Worm (Caenorhabditis elegans) whole organism, late embryonic: ENCODE results near the gene B0222.15.

Source experiments
- C38D4.7 ChIP-seq: fragments of 200-800 bp; sonication (Bioruptor generic); optimal IDR thresholded peaks from 2 replicates; lab custom pipeline; 2018; ENCODE audit warnings: mild to moderate bottlenecking, missing genetic modification characterization, moderate library complexity, missing compliant biosample characterization
- T23F11.4 ChIP-seq: fragments of 200-800 bp; sonication (Bioruptor generic); optimal IDR thresholded peaks from 2 replicates; lab custom pipeline; 2018; ENCODE audit warnings: mild to moderate bottlenecking, missing genetic modification characterization, missing compliant biosample characterization
- Y22D7AL.16 ChIP-seq: sonication (generic microtip); optimal IDR thresholded peaks from 2 replicates; lab custom pipeline; 2016; ENCODE audit warnings: missing genetic modification characterization, missing compliant biosample characterization
- ceh-14 ChIP-seq: sonication (generic microtip); optimal IDR thresholded peaks from 2 replicates; lab custom pipeline; 2016; ENCODE audit warnings: missing genotype, missing genetic modification characterization, missing compliant biosample characterization
- ceh-18 ChIP-seq: sonication (generic microtip); optimal IDR thresholded peaks from 2 replicates; lab custom pipeline; 2016; ENCODE audit warnings: missing genetic modification characterization, missing compliant biosample characterization
- ceh-2 ChIP-seq: sonication (generic microtip); optimal IDR thresholded peaks from 2 replicates; lab custom pipeline; 2016; ENCODE audit warnings: missing genotype, missing genetic modification characterization, missing compliant biosample characterization
- ceh-30 ChIP-seq: fragments of 150-350 bp; optimal IDR thresholded peaks from 2 replicates; lab custom pipeline; 2014; ENCODE audit warnings: missing biosample characterization, missing genetic modification characterization
- ceh-31 ChIP-seq: sonication (generic microtip); optimal IDR thresholded peaks from 2 replicates; lab custom pipeline; 2016; ENCODE audit warnings: missing genetic modification characterization, missing compliant biosample characterization
- ceh-45 ChIP-seq: fragments of 200-800 bp; sonication (Bioruptor generic); IDR thresholded peaks from 2 replicates; pipeline ENCODE4 v1.3.6; 2022; ENCODE audit warnings: missing genetic modification reagents, missing genetic modification characterization, missing compliant biosample characterization
- ceh-48 ChIP-seq: sonication (generic microtip); optimal IDR thresholded peaks from 2 replicates; lab custom pipeline; 2016; ENCODE audit warnings: missing genetic modification characterization, inconsistent platforms, missing compliant biosample characterization
- ceh-9 ChIP-seq: sonication (generic microtip); optimal IDR thresholded peaks from 2 replicates; lab custom pipeline; 2016; ENCODE audit warnings: mild to moderate bottlenecking, missing genetic modification characterization, inconsistent platforms, missing compliant biosample characterization
- dve-1 ChIP-seq: sonication (generic microtip); optimal IDR thresholded peaks from 2 replicates; lab custom pipeline; 2017; ENCODE audit warnings: antibody characterized with exemption, mild to moderate bottlenecking, missing genetic modification characterization, missing compliant biosample characterization
- elt-2 ChIP-seq: sonication (generic microtip); optimal IDR thresholded peaks from 2 replicates; lab custom pipeline; 2016; ENCODE audit warnings: missing genetic modification reagents, missing genetic modification characterization, missing compliant biosample characterization
- elt-4 ChIP-seq: sonication (generic microtip); optimal IDR thresholded peaks from 2 replicates; lab custom pipeline; 2016; ENCODE audit warnings: missing genetic modification characterization, missing compliant biosample characterization
- eyg-1 ChIP-seq: sonication (generic microtip); optimal IDR thresholded peaks from 2 replicates; lab custom pipeline; 2016; ENCODE audit warnings: missing genotype, missing genetic modification characterization, missing compliant biosample characterization
- gmeb-2 ChIP-seq: sonication (generic microtip); optimal IDR thresholded peaks from 2 replicates; lab custom pipeline; 2016; ENCODE audit warnings: missing genetic modification characterization, inconsistent platforms, missing compliant biosample characterization
- hlh-13 ChIP-seq: fragments of 200-800 bp; sonication (Bioruptor generic); optimal IDR thresholded peaks from 2 replicates; lab custom pipeline; 2018; ENCODE audit warnings: mild to moderate bottlenecking, missing genetic modification characterization, missing compliant biosample characterization
- hlh-6 ChIP-seq: sonication (generic microtip); optimal IDR thresholded peaks from 2 replicates; lab custom pipeline; 2016; ENCODE audit warnings: missing genotype, missing genetic modification characterization, missing compliant biosample characterization
- hlh-8 ChIP-seq: sonication (generic microtip); optimal IDR thresholded peaks from 2 replicates; lab custom pipeline; 2016; ENCODE audit warnings: missing genotype, missing genetic modification characterization, missing compliant biosample characterization
- nhr-232 ChIP-seq: sonication (generic microtip); optimal IDR thresholded peaks from 2 replicates; lab custom pipeline; 2016; ENCODE audit warnings: missing genetic modification characterization, missing compliant biosample characterization
- npax-4 ChIP-seq: sonication (generic microtip); optimal IDR thresholded peaks from 2 replicates; lab custom pipeline; 2016; ENCODE audit warnings: missing genetic modification characterization, missing compliant biosample characterization
- odd-2 ChIP-seq: sonication (generic microtip); optimal IDR thresholded peaks from 2 replicates; lab custom pipeline; 2017; ENCODE audit warnings: antibody characterized with exemption, mild to moderate bottlenecking, missing genetic modification characterization, missing compliant biosample characterization
- pag-3 ChIP-seq: sonication (generic microtip); optimal IDR thresholded peaks from 2 replicates; lab custom pipeline; 2016; ENCODE audit warnings: missing compliant biosample characterization, missing genetic modification characterization, borderline replicate concordance
- pqm-1 ChIP-seq: sonication (generic microtip); optimal IDR thresholded peaks from 2 replicates; lab custom pipeline; 2016; ENCODE audit warnings: missing genetic modification characterization, missing compliant biosample characterization
- pros-1 ChIP-seq: fragments of 150-350 bp; optimal IDR thresholded peaks from 2 replicates; lab custom pipeline; 2014; ENCODE audit warnings: missing biosample characterization, missing genetic modification reagents, missing genetic modification characterization
- ref-2 ChIP-seq: sonication (generic microtip); optimal IDR thresholded peaks from 2 replicates; lab custom pipeline; 2016; ENCODE audit warnings: missing genetic modification characterization, missing compliant biosample characterization
- sdc-2 ChIP-seq: sonication (generic microtip); optimal IDR thresholded peaks from 2 replicates; lab custom pipeline; 2016; ENCODE audit warnings: missing genotype, missing genetic modification characterization, missing compliant biosample characterization
- sox-2 ChIP-seq: fragments of 200-800 bp; sonication (Bioruptor generic); IDR thresholded peaks from 2 replicates; pipeline ENCODE4 v1.3.6; 2022; ENCODE audit warnings: missing genetic modification reagents, missing genetic modification characterization, missing compliant biosample characterization
- sox-4 ChIP-seq: sonication (generic microtip); optimal IDR thresholded peaks from 2 replicates; lab custom pipeline; 2017; ENCODE audit warnings: mild to moderate bottlenecking, missing genetic modification characterization, inconsistent platforms, missing compliant biosample characterization
- tbx-7 ChIP-seq: sonication (generic microtip); optimal IDR thresholded peaks from 2 replicates; lab custom pipeline; 2016; ENCODE audit warnings: missing genotype, missing genetic modification characterization, missing compliant biosample characterization
- unc-3 ChIP-seq, 2 experiments: fragments of 200-800 bp in 1 of 2; sonication (Bioruptor generic) in 1 of 2; sonication (generic microtip) in 1 of 2; conservative IDR thresholded peaks in 1 of 2; optimal IDR thresholded peaks in 1 of 2; 2 replicates each; pipeline versions ENCODE4 v1.3.6 to Lab custom; 2016 to 2022; ENCODE audit warnings: missing compliant biosample characterization in 2 of 2, missing genetic modification characterization in 2 of 2, missing genetic modification reagents in 1 of 2
- unc-42 ChIP-seq: sonication (generic microtip); optimal IDR thresholded peaks from 2 replicates; lab custom pipeline; 2016; ENCODE audit warnings: missing genotype, missing genetic modification characterization, missing compliant biosample characterization
- unc-55 ChIP-seq: sonication (generic microtip); optimal IDR thresholded peaks from 2 replicates; lab custom pipeline; 2017; ENCODE audit warnings: missing biosample characterization, missing genetic modification reagents, missing genetic modification characterization
- unc-86 ChIP-seq: sonication (generic microtip); optimal IDR thresholded peaks from 2 replicates; lab custom pipeline; 2016; ENCODE audit warnings: missing genetic modification characterization, missing compliant biosample characterization
- zip-5 ChIP-seq: sonication (generic microtip); optimal IDR thresholded peaks from 2 replicates; lab custom pipeline; 2016; ENCODE audit warnings: missing genetic modification characterization, missing compliant biosample characterization
- ztf-16 ChIP-seq: sonication (generic microtip); optimal IDR thresholded peaks from 2 replicates; lab custom pipeline; 2017; ENCODE audit warnings: missing genetic modification characterization, missing compliant biosample characterization

Gene B0222.15

DNA sequence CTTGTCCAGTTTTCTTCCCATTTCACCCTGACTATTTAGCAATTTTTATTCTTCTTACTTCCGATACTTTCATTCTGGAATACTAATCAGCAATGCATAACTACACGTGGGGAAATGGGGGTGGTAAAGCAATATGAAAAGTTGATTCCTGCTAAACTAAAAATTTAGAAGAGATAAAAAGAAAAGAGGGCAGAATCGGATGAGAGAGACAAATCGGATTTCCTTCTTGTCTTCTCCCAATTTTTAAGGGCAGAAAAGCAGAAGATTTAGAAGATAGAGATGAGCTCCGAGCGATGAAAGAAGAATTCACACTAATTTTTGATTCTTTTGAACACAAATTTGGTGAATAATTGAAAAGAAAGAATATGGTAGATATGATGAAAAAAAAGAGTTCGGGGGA is 37.5 kb upstream of the B0222.15 start:
- peak; percentile 93 for TF ChIP-seq unc-42 (tag; lab: Kevin White, UChicago)
- TF ChIP-seq unc-3 (GFP tag; conservative IDR thresholded peaks at IDR 0.05; lab: Robert Waterston, UW) = no peak
- TF ChIP-seq unc-3 (tag; optimal IDR thresholded peaks at IDR 0.05; lab: Kevin White, UChicago) = no peak

ce11 chrV:9191406-9191805 is 34.8 kb upstream of the B0222.15 start, which contains the start of gene sphr-1:
Gene sphr-1 (plus strand): TSS chrV:9191610.
- no peak for TF ChIP-seq hlh-8 (tag; lab: Kevin White, UChicago)
- TF ChIP-seq pqm-1 (tag; lab: Kevin White, UChicago) = no peak
- no peak for TF ChIP-seq T23F11.4
- no peak for TF ChIP-seq elt-4
- TF ChIP-seq C38D4.7 (GFP tag; lab: Kevin White, UChicago) = no peak
- no peak for TF ChIP-seq Y22D7AL.16 (tag; lab: Kevin White, UChicago)
- no peak for TF ChIP-seq pros-1 (tag; lab: Kevin White, UChicago)
- no peak for TF ChIP-seq tbx-7 (tag; lab: Kevin White, UChicago)
- TF ChIP-seq eyg-1 (tag; lab: Kevin White, UChicago) = no peak
- no peak for TF ChIP-seq ceh-18 (tag; lab: Kevin White, UChicago)
- no peak for TF ChIP-seq ztf-16
- no peak for TF ChIP-seq ceh-9 (tag; lab: Kevin White, UChicago)
- TF ChIP-seq unc-86 = no peak
- TF ChIP-seq unc-55 (GFP tag; lab: Kevin White, UChicago) = no peak
- TF ChIP-seq, all 69 proteins: peak for 0

- TF ChIP-seq ceh-31 = no peak
- no peak for TF ChIP-seq elt-2 (tag; lab: Kevin White, UChicago)
- TF ChIP-seq ceh-45 (GFP tag; lab: Robert Waterston, UW) = no peak
- no peak for TF ChIP-seq hlh-8 (tag; lab: Kevin White, UChicago)
- TF ChIP-seq C38D4.7 (GFP tag; lab: Kevin White, UChicago) = no peak
- TF ChIP-seq zip-5 (tag; lab: Kevin White, UChicago) = no peak
- TF ChIP-seq hlh-13 (GFP tag; lab: Kevin White, UChicago) = no peak
- no peak for TF ChIP-seq ceh-48 (tag; lab: Kevin White, UChicago)
- TF ChIP-seq ceh-14 = no peak
- TF ChIP-seq, all 69 proteins: peak for 0
These were observed 29.4 kb upstream of the B0222.15 start for ce11 chrV:9186028-9186427.

DNA sequence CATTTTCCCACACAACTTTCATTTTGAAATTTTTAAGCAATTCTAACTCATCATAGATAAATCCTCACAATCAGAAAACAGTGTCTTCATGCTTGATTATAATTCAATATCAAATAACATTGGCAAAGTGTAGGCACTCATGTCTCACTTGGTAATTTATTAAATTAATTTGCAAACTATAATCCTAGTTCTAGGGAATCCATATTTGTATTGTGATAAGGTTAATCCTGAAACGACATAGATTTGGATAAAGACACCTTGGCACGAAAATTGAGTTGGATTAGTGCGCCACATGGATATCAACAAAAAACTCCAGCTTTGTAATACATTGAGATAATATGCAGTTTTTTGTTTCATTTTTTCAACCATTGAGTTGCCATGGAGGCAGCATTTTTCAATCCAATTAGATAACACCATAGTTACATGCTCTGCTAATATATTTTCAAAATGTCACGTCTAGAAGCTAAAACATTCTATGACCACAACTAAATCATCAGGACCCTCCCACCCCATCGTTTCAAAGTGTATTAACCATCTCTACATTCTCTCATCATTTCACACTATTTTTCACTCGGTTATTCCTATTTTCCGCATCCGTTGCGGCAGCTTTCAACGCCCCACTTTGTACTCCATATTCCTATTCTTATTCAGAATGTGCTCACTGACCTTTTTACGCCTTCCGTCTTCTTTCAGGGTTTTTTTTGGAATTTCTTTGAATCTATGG is 27.3 kb upstream of the B0222.15 start:
- TF ChIP-seq sox-2 (GFP tag; lab: Robert Waterston, UW) = no peak
- TF ChIP-seq odd-2 (tag; lab: Kevin White, UChicago) = no peak
- TF ChIP-seq unc-86 = no peak
- TF ChIP-seq unc-42 (tag; lab: Kevin White, UChicago) = peak; percentile 64
- TF ChIP-seq ceh-18 (tag; lab: Kevin White, UChicago) = no peak
- TF ChIP-seq C38D4.7 (GFP tag; lab: Kevin White, UChicago) = no peak
- TF ChIP-seq unc-3 (GFP tag; conservative IDR thresholded peaks at IDR 0.05; lab: Robert Waterston, UW) = no peak
- TF ChIP-seq unc-3 (tag; optimal IDR thresholded peaks at IDR 0.05; lab: Kevin White, UChicago) = no peak
- no peak for TF ChIP-seq nhr-232 (tag; lab: Kevin White, UChicago)
- no peak for TF ChIP-seq ceh-30

DNA sequence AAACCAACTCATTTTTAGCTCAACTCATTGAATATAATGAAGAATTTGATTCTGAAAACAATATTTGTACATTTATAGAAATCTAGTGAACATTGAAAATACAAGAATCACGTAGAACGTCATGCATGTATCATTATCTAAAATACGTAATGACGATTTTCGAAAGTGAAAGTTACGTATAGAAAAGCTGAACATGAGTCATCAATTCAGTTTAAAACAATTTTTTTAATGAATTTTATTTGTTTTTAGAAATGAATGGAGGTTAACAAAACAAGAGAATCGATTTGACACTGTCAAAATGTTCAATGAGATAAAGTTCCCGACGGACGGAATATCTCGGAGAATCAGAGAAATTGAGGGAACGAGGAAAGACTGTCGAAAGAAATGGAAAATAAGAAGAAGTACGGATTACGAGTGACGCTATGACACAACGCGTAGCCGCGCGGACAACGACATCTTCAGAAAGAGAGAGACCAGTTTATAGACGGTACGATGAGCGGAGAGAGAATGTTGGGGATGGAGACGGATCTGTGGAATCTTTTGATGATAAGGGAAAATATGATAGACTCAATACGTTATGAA is 25.2 kb upstream of the B0222.15 start, which contains the start of gene ptr-1:
Gene ptr-1 (minus strand): TSS at position 51 of the 582 bp plus-strand sequence.
- TF ChIP-seq ztf-16 = no peak
- no peak for TF ChIP-seq pag-3 (tag; lab: Kevin White, UChicago)
- no peak for TF ChIP-seq unc-42 (tag; lab: Kevin White, UChicago)
- TF ChIP-seq dve-1 (tag; lab: Kevin White, UChicago) = no peak
- TF ChIP-seq ceh-2 (tag; lab: Kevin White, UChicago) = no peak
- TF ChIP-seq unc-86 = no peak
- no peak for TF ChIP-seq gmeb-2 (tag; lab: Kevin White, UChicago)
- no peak for TF ChIP-seq ref-2
- no peak for TF ChIP-seq sox-4 (tag; lab: Kevin White, UChicago)
- TF ChIP-seq sdc-2 = no peak
- no peak for TF ChIP-seq elt-2 (tag; lab: Kevin White, UChicago)
- no peak for TF ChIP-seq nhr-232 (tag; lab: Kevin White, UChicago)
- TF ChIP-seq npax-4 (tag; lab: Kevin White, UChicago) = no peak
- no peak for TF ChIP-seq pqm-1 (tag; lab: Kevin White, UChicago)
- no peak for TF ChIP-seq hlh-6 (tag; lab: Kevin White, UChicago)
